Worm (Caenorhabditis elegans) whole organism, L1 larva: ENCODE results near the gene fil-1.

Experiments used
- C04F5.9 ChIP-seq: sonication (generic microtip); optimal IDR thresholded peaks from 2 replicates; lab custom pipeline; 2016; ENCODE audit warnings: missing genetic modification characterization, missing compliant biosample characterization
- C16A3.4 ChIP-seq: fragments of 150-350 bp; optimal IDR thresholded peaks from 2 replicates; lab custom pipeline; 2014; ENCODE audit warnings: missing biosample characterization, missing genetic modification characterization
- Y116A8C.19 ChIP-seq: sonication (generic microtip); optimal IDR thresholded peaks from 2 replicates; lab custom pipeline; 2016; ENCODE audit warnings: missing compliant biosample characterization, missing genetic modification characterization, borderline replicate concordance
- alr-1 ChIP-seq: fragments of 200-800 bp; sonication (Bioruptor generic); optimal IDR thresholded peaks from 2 replicates; lab custom pipeline; 2018; ENCODE audit warnings: borderline replicate concordance, mild to moderate bottlenecking, missing genetic modification characterization, missing compliant biosample characterization
- ama-1 ChIP-seq: fragments of 150-350 bp; optimal IDR thresholded peaks from 2 replicates; lab custom pipeline; 2014
- blmp-1 ChIP-seq: fragments of 150-350 bp; optimal IDR thresholded peaks from 2 replicates; lab custom pipeline; 2014; ENCODE audit warnings: missing biosample characterization, missing genetic modification characterization
- ceh-63 ChIP-seq: fragments of 200-800 bp; sonication (Bioruptor generic); optimal IDR thresholded peaks from 2 replicates; lab custom pipeline; 2018; ENCODE audit warnings: mild to moderate bottlenecking, missing genetic modification characterization, missing compliant biosample characterization
- ceh-8 ChIP-seq: fragments of 200-800 bp; sonication (Bioruptor generic); optimal IDR thresholded peaks from 2 replicates; lab custom pipeline; 2018; ENCODE audit warnings: mild to moderate bottlenecking, missing genetic modification characterization, moderate library complexity, missing compliant biosample characterization
- ceh-88 ChIP-seq: fragments of 200-800 bp; sonication (Bioruptor generic); IDR thresholded peaks from 2 replicates; pipeline ENCODE4 v1.3.6; 2022; ENCODE audit warnings: missing genetic modification characterization, missing compliant biosample characterization
- ces-1 ChIP-seq: fragments of 150-350 bp; optimal IDR thresholded peaks from 2 replicates; lab custom pipeline; 2014; ENCODE audit warnings: missing biosample characterization, missing genetic modification reagents, missing genetic modification characterization
- dpl-1 ChIP-seq, 3 experiments: fragments of 150-350 bp in 2 of 3; sonication (generic microtip) in 1 of 3; optimal IDR thresholded peaks; 2 replicates each; lab custom pipeline; 2014 to 2017; ENCODE audit warnings: missing biosample characterization in 3 of 3, missing genetic modification characterization in 3 of 3, missing genetic modification reagents in 3 of 3
- efl-1 ChIP-seq, 4 experiments: fragments of 150-350 bp; optimal IDR thresholded peaks in 3 of 4; peaks in 1 of 4; 1 replicate in 1 of 4; 2 replicates in 3 of 4; lab custom pipeline; 2014; ENCODE audit warnings: missing biosample characterization in 2 of 4, missing genetic modification characterization in 2 of 4, missing genetic modification reagents in 2 of 4
- elt-2 ChIP-seq: sonication (generic microtip); optimal IDR thresholded peaks from 2 replicates; lab custom pipeline; 2016; ENCODE audit warnings: missing genetic modification characterization, mild to moderate bottlenecking, inconsistent platforms, missing compliant biosample characterization, missing genetic modification reagents
- elt-3 ChIP-seq, 6 experiments: fragments of 150-350 bp in 1 of 6; sonication (generic microtip); optimal IDR thresholded peaks; 2 replicates each; lab custom pipeline; 2017 to 2018; ENCODE audit warnings: missing biosample characterization in 6 of 6, missing genetic modification characterization in 6 of 6, inconsistent platforms in 1 of 6
- ets-5 ChIP-seq: fragments of 200-800 bp; sonication (Bioruptor generic); IDR thresholded peaks from 2 replicates; pipeline ENCODE4 v1.3.6; 2022; ENCODE audit warnings: missing genetic modification characterization, missing compliant biosample characterization
- fkh-10 ChIP-seq: sonication (generic microtip); optimal IDR thresholded peaks from 2 replicates; lab custom pipeline; 2017; ENCODE audit warnings: missing biosample characterization, missing genetic modification reagents, missing genetic modification characterization
- fkh-4 ChIP-seq: sonication (generic microtip); optimal IDR thresholded peaks from 2 replicates; lab custom pipeline; 2016; ENCODE audit warnings: missing compliant biosample characterization, missing genetic modification characterization, borderline replicate concordance
- fkh-8 ChIP-seq: sonication (generic microtip); optimal IDR thresholded peaks from 2 replicates; lab custom pipeline; 2016; ENCODE audit warnings: mild to moderate bottlenecking, missing genetic modification characterization, missing compliant biosample characterization
- jun-1 ChIP-seq: fragments of 150-350 bp; optimal IDR thresholded peaks from 2 replicates; lab custom pipeline; 2014; ENCODE audit warnings: missing biosample characterization, missing genetic modification reagents, missing genetic modification characterization
- lin-13 ChIP-seq: fragments of 150-350 bp; optimal IDR thresholded peaks from 2 replicates; lab custom pipeline; 2014; ENCODE audit warnings: missing biosample characterization, missing genetic modification reagents, missing genetic modification characterization
- lin-14 ChIP-seq: fragments of 200-800 bp; sonication (Bioruptor generic); optimal IDR thresholded peaks from 2 replicates; lab custom pipeline; 2018; ENCODE audit warnings: mild to moderate bottlenecking, missing genetic modification characterization, moderate library complexity, missing compliant biosample characterization
- lin-35 ChIP-seq, 2 experiments: fragments of 150-350 bp; optimal IDR thresholded peaks; 2 replicates each; lab custom pipeline; 2014; ENCODE audit warnings: missing biosample characterization in 2 of 2, missing genetic modification characterization in 2 of 2, missing genetic modification reagents in 2 of 2
- lir-3 ChIP-seq: sonication (generic microtip); optimal IDR thresholded peaks from 2 replicates; lab custom pipeline; 2016; ENCODE audit warnings: mild to moderate bottlenecking, missing genetic modification characterization, moderate library complexity, missing compliant biosample characterization; ENCODE audit not compliant: poor library complexity
- lsy-2 ChIP-seq, 2 experiments: fragments of 150-350 bp; optimal IDR thresholded peaks; 2 replicates each; lab custom pipeline; 2014; ENCODE audit warnings: missing biosample characterization in 2 of 2, missing genetic modification characterization in 2 of 2
- mab-9 ChIP-seq: fragments of 200-800 bp; sonication (Bioruptor generic); IDR thresholded peaks from 2 replicates; pipeline ENCODE4 v1.3.6; 2022; ENCODE audit warnings: missing genetic modification reagents, missing genetic modification characterization, missing compliant biosample characterization
- mdl-1 ChIP-seq, 2 experiments: fragments of 150-350 bp; optimal IDR thresholded peaks; 2 replicates each; lab custom pipeline; 2014 to 2017; ENCODE audit warnings: missing biosample characterization in 2 of 2, missing genetic modification characterization in 2 of 2, inconsistent platforms in 1 of 2
- mef-2 ChIP-seq: fragments of 150-350 bp; optimal IDR thresholded peaks from 2 replicates; lab custom pipeline; 2014; ENCODE audit warnings: missing biosample characterization, missing genetic modification characterization
- mep-1 ChIP-seq: fragments of 150-350 bp; optimal IDR thresholded peaks from 2 replicates; lab custom pipeline; 2014; ENCODE audit warnings: missing biosample characterization, missing genetic modification characterization
- nhr-11 ChIP-seq: fragments of 150-350 bp; optimal IDR thresholded peaks from 2 replicates; lab custom pipeline; 2014; ENCODE audit warnings: missing biosample characterization, missing genetic modification characterization
- nhr-20 ChIP-seq: sonication (generic microtip); optimal IDR thresholded peaks from 2 replicates; lab custom pipeline; 2016; ENCODE audit warnings: mild to moderate bottlenecking, missing genetic modification characterization, missing compliant biosample characterization
- nhr-71 ChIP-seq: sonication (generic microtip); optimal IDR thresholded peaks from 2 replicates; lab custom pipeline; 2016; ENCODE audit warnings: mild to moderate bottlenecking, missing genetic modification characterization, moderate library complexity, missing compliant biosample characterization
- pag-3 ChIP-seq: sonication (generic microtip); optimal IDR thresholded peaks from 2 replicates; lab custom pipeline; 2017; ENCODE audit warnings: missing genetic modification characterization, mild to moderate bottlenecking, missing compliant biosample characterization, antibody characterized with exemption, borderline replicate concordance; ENCODE audit not compliant: insufficient read depth
- pax-3 ChIP-seq: fragments of 200-800 bp; sonication (Bioruptor generic); optimal IDR thresholded peaks from 2 replicates; lab custom pipeline; 2018; ENCODE audit warnings: mild to moderate bottlenecking, missing genetic modification characterization, moderate library complexity, missing compliant biosample characterization
- rnt-1 ChIP-seq: sonication (generic microtip); optimal IDR thresholded peaks from 2 replicates; lab custom pipeline; 2016; ENCODE audit warnings: mild to moderate bottlenecking, missing genetic modification characterization, moderate library complexity, missing compliant biosample characterization
- skn-1 ChIP-seq: fragments of 150-350 bp; optimal IDR thresholded peaks from 2 replicates; lab custom pipeline; 2014; ENCODE audit warnings: missing biosample characterization, missing genetic modification characterization
- snu-23 ChIP-seq: sonication (generic microtip); optimal IDR thresholded peaks from 2 replicates; lab custom pipeline; 2016; ENCODE audit warnings: missing genetic modification characterization, missing compliant biosample characterization
- sup-37 ChIP-seq: fragments of 200-800 bp; sonication (Bioruptor generic); optimal IDR thresholded peaks from 2 replicates; lab custom pipeline; 2018; ENCODE audit warnings: mild to moderate bottlenecking, missing genetic modification characterization, missing compliant biosample characterization
- unc-62 ChIP-seq: fragments of 150-350 bp; optimal IDR thresholded peaks from 2 replicates; lab custom pipeline; 2014; ENCODE audit warnings: missing biosample characterization, missing genetic modification reagents, missing genetic modification characterization
- unc-86 ChIP-seq: sonication (generic microtip); optimal IDR thresholded peaks from 2 replicates; lab custom pipeline; 2016; ENCODE audit warnings: missing genetic modification characterization, missing compliant biosample characterization
- xbp-1 ChIP-seq: sonication (generic microtip); optimal IDR thresholded peaks from 2 replicates; lab custom pipeline; 2016; ENCODE audit warnings: missing genetic modification characterization, missing compliant biosample characterization
- zag-1 ChIP-seq: fragments of 150-350 bp; optimal IDR thresholded peaks from 2 replicates; lab custom pipeline; 2014; ENCODE audit warnings: missing biosample characterization, missing genetic modification characterization

fil-1 gene

DNA sequence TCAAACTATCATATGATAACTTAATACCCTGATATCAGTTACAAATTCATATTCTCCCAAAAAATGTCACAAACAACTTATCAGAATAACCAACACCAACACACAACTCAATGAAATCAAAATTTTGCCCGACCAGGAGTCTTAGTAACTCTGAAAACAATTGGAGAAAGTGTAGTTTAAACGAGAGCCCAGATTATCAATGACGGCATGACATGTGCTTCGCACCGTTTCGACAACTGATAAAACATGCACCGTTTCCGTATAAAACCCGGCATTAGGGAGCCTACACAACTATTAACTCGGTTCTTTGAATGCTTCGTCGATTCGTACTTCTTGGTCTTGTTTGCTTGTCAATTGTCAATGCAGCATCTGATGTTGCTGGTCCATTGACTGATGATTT, at the start of gene fil-1:
fil-1 (plus strand) TSS at position 219 of the 400 bp plus-strand sequence.
- TF ChIP-seq nhr-20 (tag; lab: Kevin White, UChicago) (peak; percentile 30), lin-35 (GFP tag; optimal IDR thresholded peaks at IDR 0.05; lab: Kevin White, UChicago) (peak in 1 of 2 experiments; percentile 17), elt-2 (tag; lab: Kevin White, UChicago) (peak; percentile 68), nhr-11 (no peak)

- TF ChIP-seq zag-1 (tag; lab: Kevin White, UChicago) (no peak), jun-1 (tag; lab: Kevin White, UChicago) (no peak)
- TF ChIP-seq, all 84 proteins: peak for 0
Measured at ce11 chrV:14945124-14945523, 48.5 kb upstream of the fil-1 start.

DNA sequence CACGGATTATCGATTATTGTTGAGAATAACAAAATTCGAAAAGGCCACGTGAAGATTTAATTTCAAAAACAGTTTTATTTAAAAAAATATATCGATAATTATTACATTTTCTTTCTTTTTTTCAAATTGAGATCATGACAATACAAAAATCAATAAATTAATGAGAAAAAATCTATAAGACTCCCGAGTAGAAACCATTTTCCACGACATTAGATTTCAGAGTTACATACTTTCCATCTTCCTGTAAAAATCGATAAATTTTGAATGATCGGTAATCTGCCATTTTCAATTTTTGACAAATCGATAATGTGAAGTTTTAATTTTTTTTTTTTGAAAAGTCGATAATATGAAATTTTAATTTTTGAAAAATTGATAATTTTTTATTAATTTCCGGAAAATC, 47.9 kb upstream of the fil-1 start, which contains the start of gene C30G7.3:
C30G7.3 (minus strand) TSS at position 8 of the 400 bp plus-strand sequence.
- TF ChIP-seq fkh-4, result no peak

DNA sequence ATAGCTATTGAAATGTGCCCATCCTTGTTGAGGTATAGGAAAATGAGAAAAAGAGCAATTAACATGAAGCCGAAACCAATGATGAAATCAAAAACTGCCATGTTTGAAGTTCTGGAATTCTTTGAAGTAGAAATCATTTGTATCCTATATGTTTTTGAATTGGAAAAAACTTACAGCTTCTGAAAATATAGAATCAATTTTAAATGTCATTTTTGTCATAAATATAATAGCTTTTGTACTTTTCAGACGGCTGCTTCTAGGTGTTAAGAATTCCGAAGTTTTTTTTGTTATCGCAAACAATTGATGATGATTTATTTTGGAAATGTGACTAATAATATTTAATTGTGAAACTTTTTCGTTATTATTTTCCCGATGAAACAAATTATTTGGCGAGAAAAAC, 46.6 kb upstream of the fil-1 start, which contains the start of gene C30G7.4:
C30G7.4 (minus strand) TSS at position 101 of the 400 bp plus-strand sequence.
- TF ChIP-seq nhr-11 (no peak), C04F5.9 (tag; lab: Kevin White, UChicago) (no peak), nhr-20 (tag; lab: Kevin White, UChicago) (no peak), lsy-2 (tag; optimal IDR thresholded peaks at IDR 0.05; lab: Kevin White, UChicago) (no peak), snu-23 (GFP tag; lab: Kevin White, UChicago) (no peak), efl-1 (optimal IDR thresholded peaks at IDR 0.05; lab: Kevin White, UChicago) (no peak), efl-1 (GFP tag; optimal IDR thresholded peaks at IDR 0.05 in 1 of 2; lab: Kevin White, UChicago) (no peak), Y116A8C.19 (tag; lab: Kevin White, UChicago) (no peak), mef-2 (no peak), rnt-1 (tag; lab: Kevin White, UChicago) (no peak), ceh-8 (GFP tag; lab: Kevin White, UChicago) (no peak), sup-37 (GFP tag; lab: Kevin White, UChicago) (no peak)

- TF ChIP-seq unc-86 (tag; lab: Kevin White, UChicago) (no peak), nhr-20 (tag; lab: Kevin White, UChicago) (peak; percentile 23), fkh-8 (tag; lab: Kevin White, UChicago) (peak; percentile 0), Y116A8C.19 (tag; lab: Kevin White, UChicago) (no peak), rnt-1 (tag; lab: Kevin White, UChicago) (no peak), efl-1 (optimal IDR thresholded peaks at IDR 0.05; lab: Kevin White, UChicago) (peak; percentile 2 to 8), efl-1 (GFP tag; optimal IDR thresholded peaks at IDR 0.05 in 1 of 2; lab: Kevin White, UChicago) (peak in 1 of 2 experiments; percentile 74), mep-1 (tag; lab: Kevin White, UChicago) (peak; percentile 48), unc-62 (GFP tag; lab: Kevin White, UChicago) (no peak), snu-23 (GFP tag; lab: Kevin White, UChicago) (peak; percentile 45), ceh-88 (GFP tag; lab: Robert Waterston, UW) (0 out of 2 replicates have a peak, but pooled peaks have one; percentile 7), lir-3 (tag; lab: Kevin White, UChicago) (no peak), elt-3 (tag; optimal IDR thresholded peaks at IDR 0.05; lab: Kevin White, UChicago) (no peak), blmp-1 (tag; lab: Kevin White, UChicago) (peak; percentile 83), lin-14 (GFP tag; lab: Kevin White, UChicago) (peak; percentile 77), nhr-71 (tag; lab: Kevin White, UChicago) (no peak), fkh-4 (no peak), alr-1 (tag; lab: Kevin White, UChicago) (no peak), xbp-1 (tag; lab: Kevin White, UChicago) (no peak), skn-1 (tag; lab: Kevin White, UChicago) (no peak), pag-3 (tag; lab: Kevin White, UChicago) (no peak), dpl-1 (GFP tag; optimal IDR thresholded peaks at IDR 0.05; lab: Kevin White, UChicago) (peak; percentile 6 to 15 (median 6)), ets-5 (no peak), mdl-1 (tag; optimal IDR thresholded peaks at IDR 0.05; lab: Kevin White, UChicago) (peak in 1 of 2 experiments; percentile 70), lin-35 (GFP tag; optimal IDR thresholded peaks at IDR 0.05; lab: Kevin White, UChicago) (peak; percentile 21 to 52), pax-3 (tag; lab: Kevin White, UChicago) (peak; percentile 51), lin-13 (GFP tag; lab: Kevin White, UChicago) (no peak), ama-1 (lab: Kevin White, UChicago) (peak; percentile 36), fkh-10 (GFP tag; lab: Kevin White, UChicago) (no peak), ceh-63 (GFP tag; lab: Kevin White, UChicago) (no peak), ces-1 (GFP tag; lab: Kevin White, UChicago) (no peak), mab-9 (no peak), C16A3.4 (peak; percentile 29)
Measured at ce11 chrV:14948566-14948965, 45.1 kb upstream of the fil-1 start.
